Fruit fly (Drosophila melanogaster) whole organism, embryonic: Measurements from ENCODE around the gene AcCoAS.

ENCODE experiments used
- CG10147 ChIP-seq: fragments of 200-800 bp; sonication (Bioruptor generic); optimal IDR thresholded peaks from 2 replicates; lab custom pipeline; 2019; ENCODE audit warnings: missing biosample characterization, mild to moderate bottlenecking, missing genetic modification characterization, moderate library complexity
- CG10321 ChIP-seq: fragments of 200-800 bp; sonication (Bioruptor generic); IDR thresholded peaks from 2 replicates; pipeline ENCODE4 v1.3.6; 2022; ENCODE audit warnings: missing biosample characterization, missing genetic modification characterization
- CG10543 ChIP-seq: fragments of 200-800 bp; sonication (Bioruptor generic); optimal IDR thresholded peaks from 3 replicates; lab custom pipeline; 2017; ENCODE audit warnings: missing biosample characterization, mild to moderate bottlenecking, missing genetic modification characterization, moderate library complexity
- CG12219 ChIP-seq: fragments of 200-800 bp; sonication (Bioruptor generic); optimal IDR thresholded peaks from 3 replicates; lab custom pipeline; 2018; ENCODE audit warnings: missing biosample characterization, mild to moderate bottlenecking, missing genetic modification characterization
- CG14667 ChIP-seq: fragments of 200-800 bp; sonication (Bioruptor generic); IDR thresholded peaks from 2 replicates; pipeline ENCODE4 v1.3.6; 2022; ENCODE audit warnings: missing biosample characterization, missing genetic modification characterization
- CG14710 ChIP-seq: fragments of 200-800 bp; sonication (Bioruptor generic); optimal IDR thresholded peaks from 3 replicates; lab custom pipeline; 2019; ENCODE audit warnings: missing biosample characterization, mild to moderate bottlenecking, missing genetic modification characterization, moderate library complexity
- CG16815 ChIP-seq: fragments of 200-800 bp; sonication (Bioruptor generic); optimal IDR thresholded peaks from 3 replicates; lab custom pipeline; 2017; ENCODE audit warnings: missing biosample characterization, mild to moderate bottlenecking, missing genetic modification characterization
- CG17802 ChIP-seq: fragments of 200-800 bp; sonication (Bioruptor generic); optimal IDR thresholded peaks from 2 replicates; lab custom pipeline; 2018; ENCODE audit warnings: missing biosample characterization, mild to moderate bottlenecking, missing genetic modification characterization, moderate library complexity
- CG17829 ChIP-seq: fragments of 200-800 bp; optimal IDR thresholded peaks from 2 replicates; lab custom pipeline; 2019; ENCODE audit warnings: missing biosample characterization, mild to moderate bottlenecking, missing genetic modification characterization, moderate library complexity
- CG2120 ChIP-seq: fragments of 200-800 bp; sonication (Bioruptor generic); optimal IDR thresholded peaks from 3 replicates; lab custom pipeline; 2016; ENCODE audit warnings: missing biosample characterization, missing genetic modification characterization
- CG2199 ChIP-seq: fragments of 200-800 bp; sonication (Bioruptor generic); IDR thresholded peaks from 3 replicates; pipeline ENCODE4 v1.3.6; 2022; ENCODE audit warnings: missing biosample characterization, missing genetic modification characterization
- CG2712 ChIP-seq: fragments of 200-800 bp; optimal IDR thresholded peaks from 3 replicates; lab custom pipeline; 2019; ENCODE audit warnings: missing biosample characterization, mild to moderate bottlenecking, missing genetic modification characterization, moderate library complexity
- CG30020 ChIP-seq: fragments of 200-800 bp; optimal IDR thresholded peaks from 2 replicates; lab custom pipeline; 2019; ENCODE audit warnings: missing biosample characterization, mild to moderate bottlenecking, missing genetic modification characterization, moderate library complexity
- CG42726 ChIP-seq: fragments of 200-800 bp; sonication (Bioruptor generic); IDR thresholded peaks from 2 replicates; pipeline ENCODE4 v1.3.6; 2022; ENCODE audit warnings: missing biosample characterization, missing genetic modification characterization; ENCODE audit not compliant: partially characterized antibody
- CG4617 ChIP-seq: fragments of 200-800 bp; sonication (Bioruptor generic); optimal IDR thresholded peaks from 3 replicates; lab custom pipeline; 2016; ENCODE audit warnings: missing biosample characterization, missing genetic modification characterization, borderline replicate concordance
- CG4707 ChIP-seq: fragments of 200-800 bp; sonication (Bioruptor generic); optimal IDR thresholded peaks from 2 replicates; lab custom pipeline; 2018; ENCODE audit warnings: missing biosample characterization, mild to moderate bottlenecking, missing genetic modification characterization, moderate library complexity
- CG9876 ChIP-seq: fragments of 200-800 bp; sonication (Bioruptor generic); optimal IDR thresholded peaks from 2 replicates; lab custom pipeline; 2016; ENCODE audit warnings: missing biosample characterization, missing genetic modification characterization
- CkIIα-i1 ChIP-seq: fragments of 200-800 bp; sonication (Bioruptor generic); IDR thresholded peaks from 2 replicates; pipeline ENCODE4 v1.3.6; 2022; ENCODE audit warnings: missing biosample characterization, missing genetic modification characterization
- CrebB ChIP-seq: fragments of 200-800 bp; sonication (Bioruptor generic); optimal IDR thresholded peaks from 3 replicates; lab custom pipeline; 2018; ENCODE audit warnings: missing biosample characterization, mild to moderate bottlenecking, missing genetic modification characterization
- Dbx ChIP-seq: fragments of 200-800 bp; sonication (Bioruptor generic); IDR thresholded peaks from 3 replicates; pipeline ENCODE4 v1.3.6; 2022; ENCODE audit warnings: missing biosample characterization, missing genetic modification characterization
- Deaf1 ChIP-seq: fragments of 200-800 bp; optimal IDR thresholded peaks from 3 replicates; lab custom pipeline; 2019; ENCODE audit warnings: missing biosample characterization, mild to moderate bottlenecking, missing genetic modification characterization, moderate library complexity
- E2f1 ChIP-seq: fragments of 200-800 bp; sonication (Bioruptor generic); IDR thresholded peaks from 2 replicates; pipeline ENCODE4 v1.3.6; 2022; ENCODE audit warnings: missing biosample characterization, missing genetic modification characterization
- Ets97D ChIP-seq: fragments of 200-800 bp; sonication (Bioruptor generic); optimal IDR thresholded peaks from 3 replicates; lab custom pipeline; 2016; ENCODE audit warnings: missing biosample characterization, missing genetic modification characterization
- Hr51 ChIP-seq, 2 experiments: fragments of 200-800 bp; sonication (Bioruptor generic); optimal IDR thresholded peaks; 2 replicates in 1 of 2; 3 replicates in 1 of 2; lab custom pipeline; 2016 to 2018; ENCODE audit warnings: missing biosample characterization in 2 of 2, missing genetic modification characterization in 2 of 2, mild to moderate bottlenecking in 1 of 2, moderate library complexity in 1 of 2
- MTF-1 ChIP-seq: fragments of 200-800 bp; sonication (Bioruptor generic); optimal IDR thresholded peaks from 2 replicates; lab custom pipeline; 2018; ENCODE audit warnings: missing biosample characterization, mild to moderate bottlenecking, missing genetic modification characterization, borderline replicate concordance
- Ptx1 ChIP-seq: fragments of 200-800 bp; sonication (Bioruptor generic); IDR thresholded peaks from 2 replicates; pipeline ENCODE4 v1.3.6; 2022; ENCODE audit warnings: missing biosample characterization, missing genetic modification characterization
- Sox102F ChIP-seq: fragments of 200-800 bp; sonication (Bioruptor generic); optimal IDR thresholded peaks from 2 replicates; lab custom pipeline; 2018; ENCODE audit warnings: missing biosample characterization, mild to moderate bottlenecking, missing genetic modification characterization, moderate library complexity
- Spps ChIP-seq: fragments of 200-800 bp; sonication (Bioruptor generic); optimal IDR thresholded peaks from 2 replicates; lab custom pipeline; 2018; ENCODE audit warnings: missing biosample characterization, mild to moderate bottlenecking, missing genetic modification characterization
- Ssrp ChIP-seq: fragments of 200-800 bp; sonication (Bioruptor generic); optimal IDR thresholded peaks from 2 replicates; lab custom pipeline; 2018; ENCODE audit warnings: missing biosample characterization, mild to moderate bottlenecking, missing genetic modification characterization, moderate library complexity
- Vsx1 ChIP-seq: fragments of 200-800 bp; sonication (Bioruptor generic); optimal IDR thresholded peaks from 2 replicates; lab custom pipeline; 2017; ENCODE audit warnings: missing biosample characterization, mild to moderate bottlenecking, missing genetic modification characterization, missing genetic modification reagents
- ash1 ChIP-seq: fragments of 200-800 bp; sonication (Bioruptor generic); optimal IDR thresholded peaks from 2 replicates; lab custom pipeline; 2018; ENCODE audit warnings: missing biosample characterization, mild to moderate bottlenecking, missing genetic modification characterization
- az2 ChIP-seq: fragments of 200-800 bp; sonication (Bioruptor generic); optimal IDR thresholded peaks from 3 replicates; lab custom pipeline; 2016; ENCODE audit warnings: missing biosample characterization, missing genetic modification characterization
- bsh ChIP-seq, 2 experiments: fragments of 200-800 bp; sonication (Bioruptor generic); optimal IDR thresholded peaks; 2 replicates each; lab custom pipeline; 2017 to 2018; ENCODE audit warnings: mild to moderate bottlenecking in 2 of 2, missing biosample characterization in 2 of 2, missing genetic modification characterization in 2 of 2, moderate library complexity in 1 of 2
- cg ChIP-seq: fragments of 200-800 bp; sonication (Bioruptor generic); optimal IDR thresholded peaks from 3 replicates; lab custom pipeline; 2019; ENCODE audit warnings: missing biosample characterization, mild to moderate bottlenecking, missing genetic modification characterization, moderate library complexity
- cwo ChIP-seq: fragments of 200-800 bp; sonication (Bioruptor generic); optimal IDR thresholded peaks from 3 replicates; lab custom pipeline; 2017; ENCODE audit warnings: missing biosample characterization, missing genetic modification characterization, mild to moderate bottlenecking, moderate library complexity, missing genetic modification reagents
- emc ChIP-seq: fragments of 200-800 bp; sonication (Bioruptor generic); optimal IDR thresholded peaks from 2 replicates; lab custom pipeline; 2016; ENCODE audit warnings: missing biosample characterization, missing genetic modification characterization
- esg ChIP-seq: fragments of 200-800 bp; sonication (Bioruptor generic); conservative IDR thresholded peaks from 2 replicates; pipeline ENCODE4 v1.3.6; 2022; ENCODE audit warnings: missing biosample characterization, missing genetic modification characterization
- gfzf ChIP-seq: fragments of 200-800 bp; sonication (Bioruptor generic); optimal IDR thresholded peaks from 2 replicates; lab custom pipeline; 2016; ENCODE audit warnings: missing biosample characterization, mild to moderate bottlenecking, missing genetic modification characterization, moderate library complexity
- hbn ChIP-seq: fragments of 200-800 bp; sonication (Bioruptor generic); IDR thresholded peaks from 2 replicates; pipeline ENCODE4 v1.3.6; 2022; ENCODE audit warnings: missing biosample characterization, missing genetic modification characterization; ENCODE audit not compliant: partially characterized antibody
- kah ChIP-seq: fragments of 200-800 bp; sonication (Bioruptor generic); optimal IDR thresholded peaks from 2 replicates; lab custom pipeline; 2018; ENCODE audit warnings: missing biosample characterization, mild to moderate bottlenecking, missing genetic modification characterization
- oc ChIP-seq: fragments of 200-800 bp; sonication (Bioruptor generic); optimal IDR thresholded peaks from 2 replicates; lab custom pipeline; 2018; ENCODE audit warnings: missing biosample characterization, mild to moderate bottlenecking, missing genetic modification characterization, moderate library complexity
- slbo ChIP-seq: fragments of 200-800 bp; sonication (Bioruptor generic); IDR thresholded peaks from 2 replicates; pipeline ENCODE4 v1.3.6; 2022; ENCODE audit warnings: missing biosample characterization, missing genetic modification characterization
- stwl ChIP-seq: fragments of 200-800 bp; sonication (Bioruptor generic); optimal IDR thresholded peaks from 3 replicates; lab custom pipeline; 2018; ENCODE audit warnings: missing biosample characterization, mild to moderate bottlenecking, missing genetic modification characterization, moderate library complexity
- sug ChIP-seq: fragments of 200-800 bp; optimal IDR thresholded peaks from 2 replicates; lab custom pipeline; 2019; ENCODE audit warnings: missing biosample characterization, mild to moderate bottlenecking, missing genetic modification characterization, moderate library complexity
- tap ChIP-seq: fragments of 200-800 bp; optimal IDR thresholded peaks from 3 replicates; lab custom pipeline; 2019; ENCODE audit warnings: missing biosample characterization, mild to moderate bottlenecking, missing genetic modification characterization, moderate library complexity
- tna ChIP-seq: fragments of 200-800 bp; sonication (Bioruptor generic); IDR thresholded peaks from 2 replicates; pipeline ENCODE4 v1.3.6; 2022; ENCODE audit warnings: missing biosample characterization, missing genetic modification characterization; ENCODE audit not compliant: partially characterized antibody
- usp ChIP-seq: fragments of >200 bp; optimal IDR thresholded peaks from 2 replicates; lab custom pipeline; 2017; ENCODE audit warnings: missing biosample characterization, missing genetic modification characterization
- zf30C ChIP-seq: fragments of 200-800 bp; sonication (Bioruptor generic); optimal IDR thresholded peaks from 3 replicates; lab custom pipeline; 2018; ENCODE audit warnings: missing biosample characterization, mild to moderate bottlenecking, missing genetic modification characterization

AcCoAS gene

dm6 chr3L:21253761-21254523 lies 26.1 kb downstream of the AcCoAS start (continued):
- no peak for TF ChIP-seq gfzf (GFP tag; lab: Kevin White, UChicago)
- peak; percentile 57 for TF ChIP-seq Ptx1 (GFP tag; lab: Robert Waterston, UW)
- no peak for TF ChIP-seq cg
- peak; percentile 40 for TF ChIP-seq Spps (tag; lab: Kevin White, UChicago)
- TF ChIP-seq CG42726 (GFP tag; lab: Robert Waterston, UW) = no peak
- no peak for TF ChIP-seq tna (GFP tag; lab: Robert Waterston, UW)
- TF ChIP-seq CG12219 (GFP tag; lab: Kevin White, UChicago) = peak; percentile 19
- no peak for TF ChIP-seq kah
- TF ChIP-seq CG14667 (GFP tag; lab: Robert Waterston, UW) = no peak
- TF ChIP-seq Hr51 (GFP tag; optimal IDR thresholded peaks at IDR 0.05; lab: Kevin White, UChicago) = peak in 1 of 2 experiments; percentile 69
- TF ChIP-seq CG4707 (GFP tag; lab: Kevin White, UChicago) = no peak
- TF ChIP-seq CkIIα-i1 (GFP tag; lab: Robert Waterston, UW) = no peak
- no peak for TF ChIP-seq Deaf1 (tag; lab: Kevin White, UChicago)
- TF ChIP-seq bsh (GFP tag; optimal IDR thresholded peaks at IDR 0.05; lab: Kevin White, UChicago) = peak; percentile 70 to 90
- no peak for TF ChIP-seq CG2120
- peak; percentile 41 for TF ChIP-seq az2 (GFP tag; lab: Kevin White, UChicago)
- TF ChIP-seq oc = no peak
- TF ChIP-seq emc (GFP tag; lab: Kevin White, UChicago) = no peak
- no peak for TF ChIP-seq CG2199 (GFP tag; lab: Robert Waterston, UW)
- no peak for TF ChIP-seq stwl (tag; lab: Kevin White, UChicago)
- no peak for TF ChIP-seq CG4617 (GFP tag; lab: Kevin White, UChicago)
- no peak for TF ChIP-seq CG10543 (GFP tag; lab: Kevin White, UChicago)
- no peak for TF ChIP-seq CG10321 (GFP tag; lab: Robert Waterston, UW)
- TF ChIP-seq CG16815 (GFP tag; lab: Kevin White, UChicago) = no peak
- no peak for TF ChIP-seq Ets97D (GFP tag; lab: Kevin White, UChicago)
- TF ChIP-seq Vsx1 = no peak
- no peak for TF ChIP-seq Dbx
- TF ChIP-seq tap (tag; lab: Kevin White, UChicago) = peak; percentile 55
- no peak for TF ChIP-seq usp (GFP tag; lab: Kevin White, UChicago)
- no peak for TF ChIP-seq sug
- TF ChIP-seq CG14710 (tag; lab: Kevin White, UChicago) = peak; percentile 52
- no peak for TF ChIP-seq E2f1 (GFP tag; lab: Robert Waterston, UW)
- no peak; the same call in 1 of the 2 replicates for TF ChIP-seq esg (GFP tag; lab: Robert Waterston, UW)
- TF ChIP-seq zf30C (GFP tag; lab: Kevin White, UChicago) = no peak
- TF ChIP-seq cwo = no peak
- TF ChIP-seq CG9876 = no peak
- no peak for TF ChIP-seq CG30020 (tag; lab: Kevin White, UChicago)
- TF ChIP-seq Ssrp (tag; lab: Kevin White, UChicago) = peak; percentile 44
- TF ChIP-seq Sox102F = peak; percentile 71
- no peak for TF ChIP-seq CG17802 (tag; lab: Kevin White, UChicago)
- no peak for TF ChIP-seq CG10147
- TF ChIP-seq MTF-1 (GFP tag; lab: Kevin White, UChicago) = no peak
- no peak for TF ChIP-seq hbn
- TF ChIP-seq CrebB = no peak
- peak; percentile 65 for TF ChIP-seq CG17829 (tag; lab: Kevin White, UChicago)
- no peak for TF ChIP-seq slbo (GFP tag; lab: Robert Waterston, UW)
- TF ChIP-seq CG2712 = peak; percentile 75
- no peak for TF ChIP-seq ash1 (GFP tag; lab: Kevin White, UChicago)
